Worm (Caenorhabditis elegans): ENCODE measurements around the gene C28H8.5.

ce11 chrIII:5906059-5906458 is 22.0 kb downstream of the C28H8.5 start, which contains the start of gene dpff-1:
- TF ChIP-seq sox-4 (tag; optimal IDR thresholded peaks at IDR 0.05) (no peak), snpc-4 (tag; optimal IDR thresholded peaks at IDR 0.05) (no peak), pqm-1 (tag; optimal IDR thresholded peaks at IDR 0.05) (no peak), ama-1 (optimal IDR thresholded peaks at IDR 0.05) (no peak), lsy-2 (tag; optimal IDR thresholded peaks at IDR 0.05) (peak; percentile 22 to 42), efl-1 (optimal IDR thresholded peaks at IDR 0.05) (peak; percentile 42 to 47), efl-1 (GFP tag; optimal IDR thresholded peaks at IDR 0.05 in 1 of 2) (peak; percentile 31 to 93), lin-13 (GFP tag; optimal IDR thresholded peaks at IDR 0.05) (no peak), zag-1 (tag; optimal IDR thresholded peaks at IDR 0.05) (no peak)

Data from whole organism, L1 larva.